Worm (Caenorhabditis elegans) whole organism, early embryonic: ENCODE results near the gene lys-5.

ENCODE experiments used
- B0310.2 ChIP-seq: sonication (generic microtip); optimal IDR thresholded peaks from 2 replicates; lab custom pipeline; 2016; ENCODE audit warnings: mild to moderate bottlenecking, missing genetic modification characterization, missing compliant biosample characterization
- F13C5.2 ChIP-seq: sonication (generic microtip); optimal IDR thresholded peaks from 2 replicates; lab custom pipeline; 2017; ENCODE audit warnings: mild to moderate bottlenecking, missing genetic modification characterization, inconsistent platforms, missing compliant biosample characterization
- aly-1 ChIP-seq: sonication (generic microtip); optimal IDR thresholded peaks from 2 replicates; lab custom pipeline; 2016; ENCODE audit warnings: missing genetic modification characterization, missing compliant biosample characterization
- ama-1 ChIP-seq: fragments of 150-350 bp; optimal IDR thresholded peaks from 2 replicates; lab custom pipeline; 2014
- ceh-13 ChIP-seq: fragments of 200-800 bp; sonication (Bioruptor generic); optimal IDR thresholded peaks from 2 replicates; lab custom pipeline; 2018; ENCODE audit warnings: mild to moderate bottlenecking, missing genetic modification characterization, missing compliant biosample characterization
- ceh-36 ChIP-seq: sonication (generic microtip); optimal IDR thresholded peaks from 2 replicates; lab custom pipeline; 2016; ENCODE audit warnings: missing genetic modification characterization, inconsistent platforms, missing compliant biosample characterization
- ets-7 ChIP-seq: sonication (generic microtip); optimal IDR thresholded peaks from 2 replicates; lab custom pipeline; 2016; ENCODE audit warnings: missing genotype, missing genetic modification characterization, missing compliant biosample characterization
- flt-1 ChIP-seq: fragments of 200-800 bp; sonication (Bioruptor generic); IDR thresholded peaks from 2 replicates; pipeline ENCODE4 v1.3.6; 2022; ENCODE audit warnings: missing genetic modification characterization, missing compliant biosample characterization
- hmbx-1 ChIP-seq: sonication (generic microtip); optimal IDR thresholded peaks from 2 replicates; lab custom pipeline; 2016; ENCODE audit warnings: mild to moderate bottlenecking, missing genetic modification characterization, missing compliant biosample characterization
- hmg-4 ChIP-seq: fragments of 200-800 bp; sonication (Bioruptor generic); optimal IDR thresholded peaks from 2 replicates; lab custom pipeline; 2018; ENCODE audit warnings: mild to moderate bottlenecking, missing genetic modification characterization, missing compliant biosample characterization
- hnd-1 ChIP-seq: sonication (generic microtip); optimal IDR thresholded peaks from 2 replicates; lab custom pipeline; 2016; ENCODE audit warnings: missing genetic modification characterization, missing compliant biosample characterization
- pes-1 ChIP-seq: fragments of 200-800 bp; sonication (Bioruptor generic); IDR thresholded peaks from 2 replicates; pipeline ENCODE4 v1.3.6; 2022; ENCODE audit warnings: missing genetic modification reagents, missing genetic modification characterization, missing compliant biosample characterization
- scrt-1 ChIP-seq: fragments of 200-800 bp; sonication (Bioruptor generic); IDR thresholded peaks from 2 replicates; pipeline ENCODE4 v1.3.6; 2022; ENCODE audit warnings: missing genetic modification characterization, missing compliant biosample characterization
- sea-1 ChIP-seq: fragments of 200-800 bp; sonication (Bioruptor generic); conservative IDR thresholded peaks from 2 replicates; pipeline ENCODE4 v1.3.6; 2022; ENCODE audit warnings: missing genetic modification characterization, missing compliant biosample characterization
- tbx-11 ChIP-seq: fragments of 200-800 bp; sonication (Bioruptor generic); IDR thresholded peaks from 2 replicates; pipeline ENCODE4 v1.3.6; 2022; ENCODE audit warnings: missing genetic modification characterization, missing compliant biosample characterization
- tbx-37 ChIP-seq: fragments of 200-800 bp; sonication (Bioruptor generic); conservative IDR thresholded peaks from 2 replicates; pipeline ENCODE4 v1.3.6; 2022; ENCODE audit warnings: missing genetic modification reagents, missing genetic modification characterization, missing compliant biosample characterization
- tra-4 ChIP-seq: sonication (generic microtip); optimal IDR thresholded peaks from 2 replicates; lab custom pipeline; 2017; ENCODE audit warnings: missing genetic modification characterization, missing compliant biosample characterization

The lys-5 gene

ce11 chrIV:11625482-11625881, at the start of gene lys-5:
Gene lys-5 (minus strand): TSS chrIV:11625582.
- TF ChIP-seq tbx-37 (GFP tag; lab: Robert Waterston, UW) (no peak), ets-7 (tag; lab: Kevin White, UChicago) (no peak), B0310.2 (no peak)

ce11 chrIV:11673543-11673942, 48.2 kb upstream of the lys-5 start, which contains the start of gene inx-8:
Gene inx-8 (plus strand): TSS chrIV:11673843.
- TF ChIP-seq F13C5.2 (no peak), aly-1 (tag; lab: Kevin White, UChicago) (no peak), sea-1 (GFP tag; lab: Robert Waterston, UW) (no peak), tra-4 (tag; lab: Kevin White, UChicago) (no peak), hmbx-1 (tag; lab: Kevin White, UChicago) (no peak), ceh-36 (tag; lab: Kevin White, UChicago) (no peak), scrt-1 (GFP tag; lab: Robert Waterston, UW) (no peak), pes-1 (GFP tag; lab: Robert Waterston, UW) (no peak), tbx-37 (GFP tag; lab: Robert Waterston, UW) (no peak), tbx-11 (GFP tag; lab: Robert Waterston, UW) (no peak), hnd-1 (tag; lab: Kevin White, UChicago) (no peak)

ce11 chrIV:11668001-11668400, 42.6 kb upstream of the lys-5 start, which contains the start of gene atg-4.2:
Gene atg-4.2 (plus strand): TSS chrIV:11668024.
- TF ChIP-seq ets-7 (tag; lab: Kevin White, UChicago) = no peak
- TF ChIP-seq ama-1 (lab: Kevin White, UChicago) = no peak
- TF ChIP-seq scrt-1 (GFP tag; lab: Robert Waterston, UW) = no peak

ce11 chrIV:11665010-11665409, 39.6 kb upstream of the lys-5 start, which contains the start of gene ZK809.9:
Gene ZK809.9 (plus strand): TSS chrIV:11665310.
- TF ChIP-seq aly-1 (tag; lab: Kevin White, UChicago) (no peak), hmbx-1 (tag; lab: Kevin White, UChicago) (no peak), sea-1 (GFP tag; lab: Robert Waterston, UW) (no peak), pes-1 (GFP tag; lab: Robert Waterston, UW) (no peak), hnd-1 (tag; lab: Kevin White, UChicago) (no peak), tra-4 (tag; lab: Kevin White, UChicago) (no peak), ama-1 (lab: Kevin White, UChicago) (no peak), B0310.2 (no peak), hmg-4 (GFP tag; lab: Kevin White, UChicago) (no peak), ceh-13 (GFP tag; lab: Kevin White, UChicago) (no peak), ets-7 (tag; lab: Kevin White, UChicago) (no peak), scrt-1 (GFP tag; lab: Robert Waterston, UW) (no peak), tbx-37 (GFP tag; lab: Robert Waterston, UW) (no peak)

- no peak for TF ChIP-seq aly-1 (tag; lab: Kevin White, UChicago)
Observed at ce11 chrIV:11659794-11660312, 34.5 kb upstream of the lys-5 start, which contains the start of gene ZK792.1. Gene ZK792.1 (plus strand): TSS chrIV:11659844.

- no peak for TF ChIP-seq ceh-36 (tag; lab: Kevin White, UChicago)
Observed at ce11 chrIV:11656144-11656780, 30.9 kb upstream of the lys-5 start, which contains the start of gene ZK809.5. Gene ZK809.5 (plus strand): TSS chrIV:11656730.

ce11 chrIV:11655370-11655769, 30.0 kb upstream of the lys-5 start, which contains the start of gene ent-1:
Gene ent-1 (minus strand): TSS chrIV:11655470.
- TF ChIP-seq tbx-11 (GFP tag; lab: Robert Waterston, UW) = no peak
- TF ChIP-seq hnd-1 (tag; lab: Kevin White, UChicago) = no peak
- no peak for TF ChIP-seq ets-7 (tag; lab: Kevin White, UChicago)
- no peak for TF ChIP-seq B0310.2
- no peak for TF ChIP-seq tbx-37 (GFP tag; lab: Robert Waterston, UW)
- TF ChIP-seq hmbx-1 (tag; lab: Kevin White, UChicago) = no peak
- no peak for TF ChIP-seq sea-1 (GFP tag; lab: Robert Waterston, UW)
- TF ChIP-seq ama-1 (lab: Kevin White, UChicago) = no peak
- TF ChIP-seq scrt-1 (GFP tag; lab: Robert Waterston, UW) = no peak
- no peak for TF ChIP-seq ceh-36 (tag; lab: Kevin White, UChicago)

ce11 chrIV:11651965-11652453, 26.6 kb upstream of the lys-5 start, which contains the start of the genes acl-3 and ndub-6:
Gene acl-3 (minus strand): TSS chrIV:11652023.
Gene ndub-6 (plus strand): TSS chrIV:11652403.
- TF ChIP-seq flt-1 (GFP tag; lab: Robert Waterston, UW) = no peak
- TF ChIP-seq aly-1 (tag; lab: Kevin White, UChicago) = no peak
- no peak for TF ChIP-seq tbx-11 (GFP tag; lab: Robert Waterston, UW)
- no peak for TF ChIP-seq hmg-4 (GFP tag; lab: Kevin White, UChicago)
- no peak for TF ChIP-seq hmbx-1 (tag; lab: Kevin White, UChicago)
- no peak for TF ChIP-seq B0310.2
- TF ChIP-seq scrt-1 (GFP tag; lab: Robert Waterston, UW) = no peak
- TF ChIP-seq tra-4 (tag; lab: Kevin White, UChicago) = no peak
